Fruit fly (Drosophila melanogaster) whole organism, embryonic: ENCODE data around the gene Npc2f.
A peak's percentile ranks its signal among the peaks of the same experiment; 100 is the strongest.

Experiments used
- Adf1 ChIP-seq: fragments of 200-800 bp; sonication (Bioruptor generic); IDR thresholded peaks from 2 replicates; pipeline ENCODE4 v1.3.6; 2022; ENCODE audit warnings: missing biosample characterization, missing genetic modification characterization
- Blimp-1 ChIP-seq: fragments of 200-800 bp; sonication (Bioruptor generic); optimal IDR thresholded peaks from 3 replicates; lab custom pipeline; 2018; ENCODE audit warnings: missing biosample characterization, missing genetic modification characterization, mild to moderate bottlenecking, moderate library complexity, missing genetic modification reagents
- C15 ChIP-seq: fragments of 200-800 bp; sonication (Bioruptor generic); IDR thresholded peaks from 3 replicates; pipeline ENCODE4 v1.3.6; 2022; ENCODE audit warnings: missing biosample characterization, missing genetic modification characterization
- CG10979 ChIP-seq: fragments of 200-800 bp; sonication (Bioruptor generic); optimal IDR thresholded peaks from 2 replicates; lab custom pipeline; 2018; ENCODE audit warnings: missing biosample characterization, mild to moderate bottlenecking, missing genetic modification characterization, moderate library complexity
- CG11085 ChIP-seq: fragments of 200-800 bp; sonication (Bioruptor generic); IDR thresholded peaks from 2 replicates; pipeline ENCODE4 v1.3.6; 2022; ENCODE audit warnings: missing biosample characterization, missing genetic modification characterization
- CG11723 ChIP-seq: fragments of 200-800 bp; sonication (Bioruptor generic); optimal IDR thresholded peaks from 2 replicates; lab custom pipeline; 2017; ENCODE audit warnings: missing biosample characterization, mild to moderate bottlenecking, missing genetic modification characterization
- CG12104 ChIP-seq: fragments of 200-800 bp; sonication (Bioruptor generic); optimal IDR thresholded peaks from 3 replicates; lab custom pipeline; 2016; ENCODE audit warnings: missing biosample characterization, missing genetic modification characterization
- CG12942 ChIP-seq: fragments of 200-800 bp; sonication (Bioruptor generic); optimal IDR thresholded peaks from 3 replicates; lab custom pipeline; 2016; ENCODE audit warnings: missing biosample characterization, missing genetic modification characterization
- CG13424 ChIP-seq: fragments of 200-800 bp; sonication (Bioruptor generic); optimal IDR thresholded peaks from 2 replicates; lab custom pipeline; 2019; ENCODE audit warnings: missing biosample characterization, mild to moderate bottlenecking, missing genetic modification characterization, moderate library complexity
- CG13894 ChIP-seq: fragments of 200-800 bp; sonication (Bioruptor generic); optimal IDR thresholded peaks from 3 replicates; lab custom pipeline; 2018; ENCODE audit warnings: missing biosample characterization, mild to moderate bottlenecking, missing genetic modification characterization, moderate library complexity
- CG15011 ChIP-seq: fragments of 200-800 bp; sonication (Bioruptor generic); optimal IDR thresholded peaks from 3 replicates; lab custom pipeline; 2018; ENCODE audit warnings: missing biosample characterization, mild to moderate bottlenecking, missing genetic modification characterization
- CG1602 ChIP-seq: fragments of 200-800 bp; sonication (Bioruptor generic); optimal IDR thresholded peaks from 3 replicates; lab custom pipeline; 2016; ENCODE audit warnings: missing biosample characterization, missing genetic modification characterization
- CG1647 ChIP-seq: fragments of 200-800 bp; sonication (Bioruptor generic); optimal IDR thresholded peaks from 3 replicates; lab custom pipeline; 2016; ENCODE audit warnings: missing biosample characterization, missing genetic modification characterization
- CG16815 ChIP-seq: fragments of 200-800 bp; sonication (Bioruptor generic); optimal IDR thresholded peaks from 3 replicates; lab custom pipeline; 2017; ENCODE audit warnings: missing biosample characterization, mild to moderate bottlenecking, missing genetic modification characterization
- CG16863 ChIP-seq: fragments of 200-800 bp; sonication (Bioruptor generic); optimal IDR thresholded peaks from 3 replicates; lab custom pipeline; 2016; ENCODE audit warnings: missing biosample characterization, missing genetic modification characterization
- CG17186 ChIP-seq: fragments of 200-800 bp; sonication (Bioruptor generic); optimal IDR thresholded peaks from 3 replicates; lab custom pipeline; 2017; ENCODE audit warnings: missing biosample characterization, missing genetic modification reagents, missing genetic modification characterization
- CG17359 ChIP-seq: fragments of 200-800 bp; sonication (Bioruptor generic); optimal IDR thresholded peaks from 3 replicates; lab custom pipeline; 2018; ENCODE audit warnings: missing biosample characterization, mild to moderate bottlenecking, missing genetic modification characterization, moderate library complexity
- CG2120 ChIP-seq: fragments of 200-800 bp; sonication (Bioruptor generic); optimal IDR thresholded peaks from 3 replicates; lab custom pipeline; 2016; ENCODE audit warnings: missing biosample characterization, missing genetic modification characterization
- CG43689 ChIP-seq: fragments of 200-800 bp; sonication (Bioruptor generic); IDR thresholded peaks from 2 replicates; pipeline ENCODE4 v1.3.6; 2022; ENCODE audit warnings: missing biosample characterization, missing genetic modification characterization
- CG5245 ChIP-seq: fragments of 200-800 bp; sonication (Bioruptor generic); optimal IDR thresholded peaks from 3 replicates; lab custom pipeline; 2016; ENCODE audit warnings: missing biosample characterization, missing genetic modification characterization
- CG6254 ChIP-seq: fragments of 200-800 bp; sonication (Bioruptor generic); optimal IDR thresholded peaks from 3 replicates; lab custom pipeline; 2017; ENCODE audit warnings: mild to moderate bottlenecking, missing biosample characterization, missing genetic modification reagents, missing genetic modification characterization
- CG7271 ChIP-seq: fragments of 200-800 bp; sonication (Bioruptor generic); optimal IDR thresholded peaks from 2 replicates; lab custom pipeline; 2018; ENCODE audit warnings: missing biosample characterization, mild to moderate bottlenecking, missing genetic modification characterization, moderate library complexity
- CG7839 ChIP-seq: fragments of 200-800 bp; sonication (Bioruptor generic); optimal IDR thresholded peaks from 3 replicates; lab custom pipeline; 2018; ENCODE audit warnings: missing biosample characterization, mild to moderate bottlenecking, missing genetic modification characterization, moderate library complexity
- CrebB ChIP-seq: fragments of 200-800 bp; sonication (Bioruptor generic); optimal IDR thresholded peaks from 3 replicates; lab custom pipeline; 2018; ENCODE audit warnings: missing biosample characterization, mild to moderate bottlenecking, missing genetic modification characterization
- Ets97D ChIP-seq: fragments of 200-800 bp; sonication (Bioruptor generic); optimal IDR thresholded peaks from 3 replicates; lab custom pipeline; 2016; ENCODE audit warnings: missing biosample characterization, missing genetic modification characterization
- HLH4C ChIP-seq: fragments of 200-800 bp; sonication (Bioruptor generic); IDR thresholded peaks from 3 replicates; pipeline ENCODE4 v1.3.6; 2022; ENCODE audit warnings: missing biosample characterization, missing genetic modification characterization; ENCODE audit not compliant: partially characterized antibody
- Hr51 ChIP-seq, 2 experiments: fragments of 200-800 bp; sonication (Bioruptor generic); optimal IDR thresholded peaks; 2 replicates in 1 of 2; 3 replicates in 1 of 2; lab custom pipeline; 2016 to 2018; ENCODE audit warnings: missing biosample characterization in 2 of 2, missing genetic modification characterization in 2 of 2, mild to moderate bottlenecking in 1 of 2, moderate library complexity in 1 of 2
- Kr ChIP-seq: fragments of 200-800 bp; sonication (Bioruptor generic); optimal IDR thresholded peaks from 2 replicates; lab custom pipeline; 2017; ENCODE audit warnings: missing biosample characterization, mild to moderate bottlenecking, missing genetic modification characterization
- Sin3A ChIP-seq: fragments of >200 bp; optimal IDR thresholded peaks from 2 replicates; lab custom pipeline; 2018
- ac ChIP-seq: fragments of 200-800 bp; sonication (Bioruptor generic); optimal IDR thresholded peaks from 3 replicates; lab custom pipeline; 2017; ENCODE audit warnings: missing biosample characterization, mild to moderate bottlenecking, missing genetic modification characterization
- cato ChIP-seq: fragments of 200-800 bp; sonication (Bioruptor generic); optimal IDR thresholded peaks from 2 replicates; lab custom pipeline; 2016; ENCODE audit warnings: missing biosample characterization, missing genetic modification characterization, borderline replicate concordance
- dmrt99B ChIP-seq: fragments of 200-800 bp; sonication (Bioruptor generic); optimal IDR thresholded peaks from 2 replicates; lab custom pipeline; 2018; ENCODE audit warnings: missing biosample characterization, mild to moderate bottlenecking, missing genetic modification characterization, moderate library complexity
- dysf ChIP-seq: fragments of 200-800 bp; sonication (Bioruptor generic); IDR thresholded peaks from 3 replicates; pipeline ENCODE4 v1.3.6; 2022; ENCODE audit warnings: missing biosample characterization, missing genetic modification characterization
- emc ChIP-seq: fragments of 200-800 bp; sonication (Bioruptor generic); optimal IDR thresholded peaks from 2 replicates; lab custom pipeline; 2016; ENCODE audit warnings: missing biosample characterization, missing genetic modification characterization
- fd3F ChIP-seq: fragments of 200-800 bp; sonication (Bioruptor generic); optimal IDR thresholded peaks from 2 replicates; lab custom pipeline; 2018; ENCODE audit warnings: missing biosample characterization, mild to moderate bottlenecking, missing genetic modification characterization, moderate library complexity
- fd96Cb ChIP-seq: fragments of 200-800 bp; sonication (Bioruptor generic); optimal IDR thresholded peaks from 2 replicates; lab custom pipeline; 2018; ENCODE audit warnings: missing biosample characterization, mild to moderate bottlenecking, missing genetic modification characterization, moderate library complexity
- gcm ChIP-seq: fragments of 200-800 bp; sonication (Bioruptor generic); optimal IDR thresholded peaks from 2 replicates; lab custom pipeline; 2019; ENCODE audit warnings: missing biosample characterization, mild to moderate bottlenecking, missing genetic modification characterization, moderate library complexity
- gsb-n ChIP-seq: fragments of 200-800 bp; sonication (Bioruptor generic); optimal IDR thresholded peaks from 3 replicates; lab custom pipeline; 2018; ENCODE audit warnings: missing biosample characterization, mild to moderate bottlenecking, missing genetic modification characterization
- hkb ChIP-seq, 2 experiments: fragments of 200-800 bp in 1 of 2; fragments of >200 bp in 1 of 2; sonication (Bioruptor generic) in 1 of 2; IDR thresholded peaks in 1 of 2; optimal IDR thresholded peaks in 1 of 2; 2 replicates each; pipeline versions ENCODE4 v1.3.6 to Lab custom; 2017 to 2022; ENCODE audit warnings: missing biosample characterization in 1 of 2, missing genetic modification characterization in 1 of 2
- kah ChIP-seq: fragments of 200-800 bp; sonication (Bioruptor generic); optimal IDR thresholded peaks from 2 replicates; lab custom pipeline; 2018; ENCODE audit warnings: missing biosample characterization, mild to moderate bottlenecking, missing genetic modification characterization
- kni ChIP-seq: fragments of 200-800 bp; sonication (Bioruptor generic); optimal IDR thresholded peaks from 3 replicates; lab custom pipeline; 2017; ENCODE audit warnings: mild to moderate bottlenecking, missing biosample characterization, missing genetic modification reagents, missing genetic modification characterization
- luna ChIP-seq: fragments of 200-800 bp; sonication (Bioruptor generic); optimal IDR thresholded peaks from 2 replicates; lab custom pipeline; 2016; ENCODE audit warnings: missing biosample characterization, missing genetic modification characterization
- mam ChIP-seq: fragments of 200-800 bp; sonication (Bioruptor generic); optimal IDR thresholded peaks from 3 replicates; lab custom pipeline; 2016; ENCODE audit warnings: missing biosample characterization, missing genetic modification characterization
- oc ChIP-seq: fragments of 200-800 bp; sonication (Bioruptor generic); optimal IDR thresholded peaks from 2 replicates; lab custom pipeline; 2018; ENCODE audit warnings: missing biosample characterization, mild to moderate bottlenecking, missing genetic modification characterization, moderate library complexity
- phol ChIP-seq: fragments of 200-800 bp; sonication (Bioruptor generic); optimal IDR thresholded peaks from 3 replicates; lab custom pipeline; 2018; ENCODE audit warnings: missing biosample characterization, mild to moderate bottlenecking, missing genetic modification characterization, moderate library complexity
- pnt ChIP-seq: fragments of 200-800 bp; sonication (Bioruptor generic); optimal IDR thresholded peaks from 3 replicates; lab custom pipeline; 2016; ENCODE audit warnings: missing biosample characterization, missing genetic modification characterization
- so ChIP-seq: fragments of 200-800 bp; sonication (Bioruptor generic); IDR thresholded peaks from 3 replicates; pipeline ENCODE4 v1.3.6; 2022; ENCODE audit warnings: missing biosample characterization, missing genetic modification characterization
- sr ChIP-seq: fragments of 200-800 bp; sonication (Bioruptor generic); IDR thresholded peaks from 3 replicates; pipeline ENCODE4 v1.3.6; 2022; ENCODE audit warnings: missing biosample characterization, missing genetic modification characterization
- ssp ChIP-seq: fragments of 200-800 bp; sonication (Bioruptor generic); IDR thresholded peaks from 2 replicates; pipeline ENCODE4 v1.3.6; 2022; ENCODE audit warnings: missing biosample characterization, missing genetic modification characterization
- trem ChIP-seq: fragments of 200-800 bp; optimal IDR thresholded peaks from 3 replicates; lab custom pipeline; 2019; ENCODE audit warnings: missing biosample characterization, mild to moderate bottlenecking, missing genetic modification characterization, moderate library complexity
- unpg ChIP-seq: fragments of 200-800 bp; sonication (Bioruptor generic); optimal IDR thresholded peaks from 3 replicates; lab custom pipeline; 2018; ENCODE audit warnings: missing biosample characterization, mild to moderate bottlenecking, missing genetic modification characterization, moderate library complexity

The Npc2f gene

dm6 chr3R:24134580-24134979 lies 3.1 kb upstream of the Npc2f start, which contains the start of gene Sec10 (continued):
- TF ChIP-seq hkb (optimal IDR thresholded peaks at IDR 0.05; lab: Kevin White, UChicago) (no peak), hkb (GFP tag; IDR thresholded peaks at IDR 0.05; lab: Robert Waterston, UW) (peak; percentile 41; the same call in 1 of the 2 replicates), so (no peak), kah (GFP tag; lab: Kevin White, UChicago) (no peak), fd3F (GFP tag; lab: Kevin White, UChicago) (no peak), Ets97D (peak; percentile 77), CG15011 (GFP tag; lab: Kevin White, UChicago) (no peak), Blimp-1 (GFP tag; lab: Kevin White, UChicago) (no peak), CrebB (tag; lab: Kevin White, UChicago) (no peak), luna (GFP tag; lab: Kevin White, UChicago) (no peak), CG12942 (no peak), CG11723 (GFP tag; lab: Kevin White, UChicago) (no peak), CG16863 (no peak), mam (GFP tag; lab: Kevin White, UChicago) (no peak), Hr51 (GFP tag; optimal IDR thresholded peaks at IDR 0.05; lab: Kevin White, UChicago) (no peak), dmrt99B (no peak), CG5245 (GFP tag; lab: Kevin White, UChicago) (no peak), CG17359 (tag; lab: Kevin White, UChicago) (no peak), Kr (GFP tag; lab: Kevin White, UChicago) (no peak), oc (no peak), CG12104 (GFP tag; lab: Kevin White, UChicago) (no peak), CG43689 (GFP tag; lab: Robert Waterston, UW) (no peak), phol (tag; lab: Kevin White, UChicago) (peak; percentile 7), dysf (GFP tag; lab: Robert Waterston, UW) (no peak), CG2120 (GFP tag; lab: Kevin White, UChicago) (no peak), CG7839 (tag; lab: Kevin White, UChicago) (no peak), CG16815 (GFP tag; lab: Kevin White, UChicago) (no peak), HLH4C (GFP tag; lab: Robert Waterston, UW) (no peak), pnt (GFP tag; lab: Kevin White, UChicago) (no peak), CG1602 (GFP tag; lab: Kevin White, UChicago) (no peak), ssp (GFP tag; lab: Robert Waterston, UW) (no peak), kni (GFP tag; lab: Kevin White, UChicago) (no peak), trem (tag; lab: Kevin White, UChicago) (peak; percentile 81), CG6254 (GFP tag; lab: Kevin White, UChicago) (no peak), CG17186 (GFP tag; lab: Kevin White, UChicago) (peak; percentile 59), gsb-n (tag; lab: Kevin White, UChicago) (no peak), Adf1 (GFP tag; lab: Robert Waterston, UW) (no peak), emc (GFP tag; lab: Kevin White, UChicago) (no peak), CG11085 (GFP tag; lab: Robert Waterston, UW) (no peak), Sin3A (lab: Kevin White, UChicago) (peak; percentile 14), gcm (GFP tag; lab: Kevin White, UChicago) (no peak), CG13894 (no peak), unpg (GFP tag; lab: Kevin White, UChicago) (no peak), ac (GFP tag; lab: Kevin White, UChicago) (no peak), CG10979 (tag; lab: Kevin White, UChicago) (no peak), cato (GFP tag; lab: Kevin White, UChicago) (no peak), C15 (GFP tag; lab: Robert Waterston, UW) (no peak), CG13424 (tag; lab: Kevin White, UChicago) (no peak), fd96Cb (no peak), CG1647 (no peak), CG7271 (tag; lab: Kevin White, UChicago) (peak; percentile 11), sr (GFP tag; lab: Robert Waterston, UW) (no peak)
